Worm (Caenorhabditis elegans) whole organism, midembryonic: ENCODE results near the gene R151.1.

Experiments used
- T22C8.4 ChIP-seq: fragments of 200-800 bp; sonication (Bioruptor generic); IDR thresholded peaks from 2 replicates; pipeline ENCODE4 v1.3.6; 2022; ENCODE audit warnings: missing genetic modification characterization, missing compliant biosample characterization
- cog-1 ChIP-seq: sonication (generic microtip); optimal IDR thresholded peaks from 2 replicates; lab custom pipeline; 2016; ENCODE audit warnings: missing genetic modification characterization, missing compliant biosample characterization
- flt-1 ChIP-seq: fragments of 200-800 bp; sonication (Bioruptor generic); IDR thresholded peaks from 2 replicates; pipeline ENCODE4 v1.3.6; 2022; ENCODE audit warnings: missing genetic modification characterization, missing compliant biosample characterization
- klf-2 ChIP-seq: fragments of 200-800 bp; sonication (Bioruptor generic); conservative IDR thresholded peaks from 2 replicates; pipeline ENCODE4 v1.3.6; 2022; ENCODE audit warnings: missing genetic modification reagents, missing genetic modification characterization, missing compliant biosample characterization
- med-1 ChIP-seq: sonication (generic microtip); optimal IDR thresholded peaks from 2 replicates; lab custom pipeline; 2017; ENCODE audit warnings: missing genetic modification characterization, mild to moderate bottlenecking, missing compliant biosample characterization, antibody characterized with exemption, missing genetic modification reagents; ENCODE audit not compliant: insufficient read depth
- ref-1 ChIP-seq: fragments of 200-800 bp; sonication (Bioruptor generic); conservative IDR thresholded peaks from 2 replicates; pipeline ENCODE4 v1.3.6; 2022; ENCODE audit warnings: missing genetic modification reagents, missing genetic modification characterization, missing compliant biosample characterization
- tab-1 ChIP-seq: fragments of 200-800 bp; sonication (Bioruptor generic); IDR thresholded peaks from 2 replicates; pipeline ENCODE4 v1.3.6; 2022; ENCODE audit warnings: missing genetic modification characterization, missing compliant biosample characterization
- ztf-23 ChIP-seq: fragments of 200-800 bp; sonication (Bioruptor generic); IDR thresholded peaks from 2 replicates; pipeline ENCODE4 v1.3.6; 2022; ENCODE audit warnings: missing genetic modification reagents, missing genetic modification characterization, missing compliant biosample characterization
- ztf-29 ChIP-seq: fragments of 200-800 bp; sonication (Bioruptor generic); IDR thresholded peaks from 2 replicates; pipeline ENCODE4 v1.3.6; 2022; ENCODE audit warnings: missing genetic modification reagents, missing genetic modification characterization, missing compliant biosample characterization

Gene R151.1

ce11 chrIII:7201378-7202256, 14.7 kb upstream of the R151.1 start, which contains the start of gene dpy-31:
Gene dpy-31 (plus strand): TSS chrIII:7202206.
- TF ChIP-seq ztf-29 (peak; percentile 31; the same call in 1 of the 2 replicates), ztf-23 (GFP tag; lab: Robert Waterston, UW) (no peak)

ce11 chrIII:7203130-7203775, 13.1 kb upstream of the R151.1 start:
- no peak for TF ChIP-seq ref-1 (GFP tag; lab: Robert Waterston, UW)
- no peak for TF ChIP-seq tab-1 (GFP tag; lab: Robert Waterston, UW)
- no peak for TF ChIP-seq T22C8.4
- no peak for TF ChIP-seq ztf-29
- no peak for TF ChIP-seq flt-1
- TF ChIP-seq klf-2: no peak
- TF ChIP-seq ztf-23 (GFP tag; lab: Robert Waterston, UW): no peak
- no peak for TF ChIP-seq cog-1 (tag; lab: Kevin White, UChicago)
- no peak for TF ChIP-seq med-1

- TF ChIP-seq ref-1 (GFP tag; lab: Robert Waterston, UW): no peak
- TF ChIP-seq ztf-29: peak; percentile 61; the same call in 1 of the 2 replicates
- no peak for TF ChIP-seq klf-2
- TF ChIP-seq cog-1 (tag; lab: Kevin White, UChicago): peak; percentile 66
- TF ChIP-seq flt-1: 0 out of 2 replicates have a peak, but pooled peaks have one; percentile 13
- TF ChIP-seq T22C8.4: no peak
- TF ChIP-seq ztf-23 (GFP tag; lab: Robert Waterston, UW): 0 out of 2 replicates have a peak, but pooled peaks have one; percentile 28
Measured at ce11 chrIII:7207903-7208497, 8.3 kb upstream of the R151.1 start, which contains the start of gene rpl-6. Gene rpl-6 (plus strand): TSS chrIII:7208447.

- TF ChIP-seq cog-1 (tag; lab: Kevin White, UChicago) (no peak), flt-1 (no peak), tab-1 (GFP tag; lab: Robert Waterston, UW) (no peak), med-1 (no peak), ztf-29 (no peak), ztf-23 (GFP tag; lab: Robert Waterston, UW) (no peak), klf-2 (no peak), T22C8.4 (no peak), ref-1 (GFP tag; lab: Robert Waterston, UW) (no peak)
Measured at ce11 chrIII:7209721-7210120, 6.6 kb upstream of the R151.1 start, which contains the start of gene R151.2. Gene R151.2 (plus strand): TSS chrIII:7209967.

- no peak for TF ChIP-seq ztf-29
- no peak for TF ChIP-seq med-1
- no peak for TF ChIP-seq klf-2
- TF ChIP-seq ref-1 (GFP tag; lab: Robert Waterston, UW): no peak
- no peak for TF ChIP-seq tab-1 (GFP tag; lab: Robert Waterston, UW)
- TF ChIP-seq T22C8.4: no peak
- TF ChIP-seq cog-1 (tag; lab: Kevin White, UChicago): no peak
- TF ChIP-seq ztf-23 (GFP tag; lab: Robert Waterston, UW): no peak
- TF ChIP-seq flt-1: no peak
Measured at ce11 chrIII:7210486-7210885, 5.8 kb upstream of the R151.1 start.

- TF ChIP-seq ztf-29 (no peak), med-1 (no peak), T22C8.4 (no peak), ref-1 (GFP tag; lab: Robert Waterston, UW) (no peak), klf-2 (no peak), cog-1 (tag; lab: Kevin White, UChicago) (no peak), tab-1 (GFP tag; lab: Robert Waterston, UW) (no peak), ztf-23 (GFP tag; lab: Robert Waterston, UW) (no peak), flt-1 (no peak)
Measured at ce11 chrIII:7212028-7212427, 4.3 kb upstream of the R151.1 start.

ce11 chrIII:7215532-7215931, 794 bp upstream of the R151.1 start:
- no peak for TF ChIP-seq ztf-29

ce11 chrIII:7216924-7217521, 697 bp downstream of the R151.1 start:
- no peak for TF ChIP-seq ztf-29
- no peak for TF ChIP-seq flt-1
- no peak for TF ChIP-seq med-1
- no peak for TF ChIP-seq ref-1 (GFP tag; lab: Robert Waterston, UW)
- TF ChIP-seq T22C8.4: no peak
- TF ChIP-seq ztf-23 (GFP tag; lab: Robert Waterston, UW): no peak
- TF ChIP-seq cog-1 (tag; lab: Kevin White, UChicago): no peak
- TF ChIP-seq klf-2: no peak
- no peak for TF ChIP-seq tab-1 (GFP tag; lab: Robert Waterston, UW)

ce11 chrIII:7221103-7221502, 4.8 kb downstream of the R151.1 start:
- TF ChIP-seq klf-2: no peak
- TF ChIP-seq cog-1 (tag; lab: Kevin White, UChicago): no peak
- no peak for TF ChIP-seq flt-1
- no peak for TF ChIP-seq tab-1 (GFP tag; lab: Robert Waterston, UW)
- TF ChIP-seq ztf-23 (GFP tag; lab: Robert Waterston, UW): no peak
- TF ChIP-seq ztf-29: no peak
- no peak for TF ChIP-seq ref-1 (GFP tag; lab: Robert Waterston, UW)
- TF ChIP-seq T22C8.4: no peak
- no peak for TF ChIP-seq med-1

- TF ChIP-seq klf-2: no peak
- no peak for TF ChIP-seq T22C8.4
- TF ChIP-seq ztf-23 (GFP tag; lab: Robert Waterston, UW): no peak
- TF ChIP-seq tab-1 (GFP tag; lab: Robert Waterston, UW): no peak
- no peak for TF ChIP-seq med-1
Measured at ce11 chrIII:7223029-7223428, 6.7 kb downstream of the R151.1 start, which contains the start of gene der-2. Gene der-2 (minus strand): TSS chrIII:7223129.
